Fruit fly (Drosophila melanogaster) Kc167 (cell line): ENCODE data around the gene CG5160.

Source experiments
- Myc ChIP-seq: fragments of >200 bp; optimal IDR thresholded peaks from 2 replicates; lab custom pipeline; 2017; ENCODE audit warnings: missing external identifiers
- Sin3A ChIP-seq: fragments of >200 bp; optimal IDR thresholded peaks from 2 replicates; lab custom pipeline; 2018; ENCODE audit warnings: missing external identifiers
- h ChIP-seq: fragments of >200 bp; optimal IDR thresholded peaks from 3 replicates; lab custom pipeline; 2018; ENCODE audit warnings: missing external identifiers
- psq ChIP-seq: fragments of >200 bp; optimal IDR thresholded peaks from 2 replicates; lab custom pipeline; 2017; ENCODE audit warnings: missing external identifiers
- ttk ChIP-seq: sonication (Bioruptor generic); optimal IDR thresholded peaks from 2 replicates; lab custom pipeline; 2017; ENCODE audit warnings: missing external identifiers

DNA sequence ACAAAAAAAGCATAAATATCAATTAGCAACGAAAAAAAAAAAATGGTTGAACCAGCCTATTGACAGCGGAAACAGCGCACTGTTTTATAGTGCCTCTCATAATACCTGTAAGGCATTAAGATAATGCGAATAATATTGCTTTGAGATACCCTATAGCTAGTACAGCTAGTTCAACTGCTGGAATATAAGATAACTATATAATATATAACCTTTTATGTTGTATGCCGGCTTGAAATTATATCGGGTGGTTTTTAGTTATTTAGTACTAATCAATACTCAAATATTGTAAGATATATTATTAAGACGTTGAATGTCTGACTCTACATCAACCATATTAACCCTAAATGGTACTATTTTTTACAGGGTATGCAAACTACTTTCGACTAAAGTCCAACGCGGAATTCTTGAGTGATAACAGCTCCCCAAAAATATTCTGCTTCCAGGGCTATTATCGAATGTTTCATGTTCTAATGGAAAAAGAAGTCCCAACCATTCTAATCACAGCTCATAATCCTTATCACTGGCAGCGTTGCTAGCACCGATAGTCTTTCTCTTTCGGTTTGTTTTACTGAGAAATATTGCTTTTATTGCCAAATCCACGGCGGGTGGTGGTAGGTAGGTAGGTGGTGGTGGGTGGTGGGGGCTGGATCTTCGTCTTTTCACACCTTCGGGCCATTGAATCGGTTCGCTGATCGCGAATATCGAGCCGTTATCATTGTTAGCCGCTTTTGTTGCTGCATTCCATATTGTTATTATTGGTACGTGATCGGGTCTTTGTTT lies 35.6 kb upstream of the CG5160 start:
- TF ChIP-seq psq (lab: Kevin White, UChicago) (no peak), h (lab: Kevin White, UChicago) (no peak), ttk (lab: Kevin White, UChicago) (no peak), Myc (lab: Kevin White, UChicago) (no peak), Sin3A (no peak)
